Worm (Caenorhabditis elegans) whole organism, L4 larva: ENCODE measurements around the gene ntl-9.

Experiments
- F26F4.8 ChIP-seq: fragments of 200-800 bp; sonication (Bioruptor generic); conservative IDR thresholded peaks from 2 replicates; pipeline ENCODE4 v1.3.6; 2022; ENCODE audit warnings: missing genetic modification characterization, missing compliant biosample characterization
- F49E8.2 ChIP-seq: sonication (generic microtip); optimal IDR thresholded peaks from 2 replicates; lab custom pipeline; 2016; ENCODE audit warnings: missing compliant biosample characterization, mild to moderate bottlenecking, missing genetic modification characterization, borderline replicate concordance
- aly-2 ChIP-seq: sonication (generic microtip); optimal IDR thresholded peaks from 2 replicates; lab custom pipeline; 2018; ENCODE audit warnings: missing biosample characterization, missing genetic modification characterization
- ceh-82 ChIP-seq: sonication (generic microtip); optimal IDR thresholded peaks from 2 replicates; lab custom pipeline; 2017; ENCODE audit warnings: missing biosample characterization, missing genetic modification characterization
- mdt-29 ChIP-seq: fragments of 200-800 bp; sonication (Bioruptor generic); IDR thresholded peaks from 2 replicates; pipeline ENCODE4 v1.3.6; 2022; ENCODE audit warnings: missing genetic modification reagents, missing genetic modification characterization, missing compliant biosample characterization
- nhr-11 ChIP-seq: fragments of 150-350 bp; optimal IDR thresholded peaks from 2 replicates; lab custom pipeline; 2014; ENCODE audit warnings: missing biosample characterization, missing genetic modification characterization
- nhr-41 ChIP-seq: fragments of 200-800 bp; sonication (Bioruptor generic); IDR thresholded peaks from 2 replicates; pipeline ENCODE4 v1.3.6; 2022; ENCODE audit warnings: missing genetic modification reagents, missing genetic modification characterization, missing compliant biosample characterization
- sdz-12 ChIP-seq: fragments of 200-800 bp; sonication (Bioruptor generic); optimal IDR thresholded peaks from 2 replicates; lab custom pipeline; 2018; ENCODE audit warnings: mild to moderate bottlenecking, missing genetic modification characterization, missing compliant biosample characterization
- unc-62 ChIP-seq, 3 experiments: fragments of 150-350 bp in 1 of 3; sonication (generic microtip); optimal IDR thresholded peaks in 2 of 3; peaks in 1 of 3; 1 replicate in 1 of 3; 2 replicates in 2 of 3; lab custom pipeline; 2014 to 2017; ENCODE audit warnings: missing biosample characterization in 3 of 3, missing genetic modification characterization in 3 of 3, missing genetic modification reagents in 3 of 3, missing genotype in 1 of 3
- zag-1 ChIP-seq: fragments of 150-350 bp; optimal IDR thresholded peaks from 2 replicates; lab custom pipeline; 2014; ENCODE audit warnings: missing biosample characterization, missing genetic modification characterization

ce11 chrIII:4937022-4937421, 7.3 kb upstream of the ntl-9 start, which contains the start of gene fsn-1:
- TF ChIP-seq unc-62 (GFP tag; optimal IDR thresholded peaks at IDR 0.05 in 1 of 2; lab: Kevin White, UChicago), result no peak
- no peak for TF ChIP-seq unc-62 (tag; optimal IDR thresholded peaks at IDR 0.05; lab: Kevin White, UChicago)
- TF ChIP-seq F26F4.8 (GFP tag; lab: Robert Waterston, UW), result no peak
- TF ChIP-seq ceh-82 (tag; lab: Kevin White, UChicago), result no peak
- no peak for TF ChIP-seq aly-2
- TF ChIP-seq mdt-29, result no peak
- no peak for TF ChIP-seq zag-1
- no peak for TF ChIP-seq nhr-11 (tag; lab: Kevin White, UChicago)
- no peak for TF ChIP-seq sdz-12 (GFP tag; lab: Kevin White, UChicago)
- TF ChIP-seq nhr-41 (GFP tag; lab: Robert Waterston, UW), result no peak
- TF ChIP-seq F49E8.2, result no peak
